Worm (Caenorhabditis elegans) whole organism, mixed stage, embryonic: ENCODE measurements around the gene Y60C6A.2.
"Not testable (repeated sequence)": the region's sequence is repeated elsewhere in the genome, so short reads cannot be mapped to it uniquely, and the experiment has no call there.

ENCODE experiments used
- M03D4.4 ChIP-seq: sonication (generic microtip); optimal IDR thresholded peaks from 2 replicates; lab custom pipeline; 2017; ENCODE audit warnings: mild to moderate bottlenecking, missing genetic modification characterization, missing compliant biosample characterization
- bed-3 ChIP-seq: fragments of 200-800 bp; sonication (Bioruptor generic); optimal IDR thresholded peaks from 3 replicates; lab custom pipeline; 2018; ENCODE audit warnings: mild to moderate bottlenecking, missing genetic modification characterization, moderate library complexity, missing compliant biosample characterization
- ceh-39 ChIP-seq: fragments of 150-350 bp; optimal IDR thresholded peaks from 2 replicates; lab custom pipeline; 2014; ENCODE audit warnings: missing biosample characterization, missing genetic modification characterization
- ceh-43 ChIP-seq: fragments of 200-800 bp; sonication (Bioruptor generic); optimal IDR thresholded peaks from 2 replicates; lab custom pipeline; 2018; ENCODE audit warnings: mild to moderate bottlenecking, missing genetic modification characterization, moderate library complexity, missing compliant biosample characterization
- ces-1 ChIP-seq: fragments of 150-350 bp; optimal IDR thresholded peaks from 2 replicates; lab custom pipeline; 2014; ENCODE audit warnings: missing biosample characterization, missing genetic modification reagents, missing genetic modification characterization
- cnd-1 ChIP-seq: fragments of 200-800 bp; sonication (Bioruptor generic); optimal IDR thresholded peaks from 2 replicates; lab custom pipeline; 2018; ENCODE audit warnings: mild to moderate bottlenecking, missing genetic modification characterization, missing compliant biosample characterization
- drap-1 ChIP-seq: fragments of 200-800 bp; sonication (Bioruptor generic); optimal IDR thresholded peaks from 3 replicates; lab custom pipeline; 2018; ENCODE audit warnings: mild to moderate bottlenecking, missing genetic modification characterization, missing compliant biosample characterization
- elt-1 ChIP-seq: sonication (generic microtip); optimal IDR thresholded peaks from 2 replicates; lab custom pipeline; 2017; ENCODE audit warnings: missing genetic modification characterization, mild to moderate bottlenecking, missing compliant biosample characterization, antibody characterized with exemption, moderate library complexity, borderline replicate concordance; ENCODE audit not compliant: insufficient read depth
- elt-3 ChIP-seq: fragments of 150-350 bp; optimal IDR thresholded peaks from 2 replicates; lab custom pipeline; 2014; ENCODE audit warnings: missing biosample characterization, missing genetic modification characterization
- flh-1 ChIP-seq: fragments of 200-800 bp; sonication (Bioruptor generic); optimal IDR thresholded peaks from 2 replicates; lab custom pipeline; 2018; ENCODE audit warnings: mild to moderate bottlenecking, missing genetic modification characterization, moderate library complexity, missing compliant biosample characterization
- ham-2 ChIP-seq: fragments of 200-800 bp; sonication (Bioruptor generic); optimal IDR thresholded peaks from 2 replicates; lab custom pipeline; 2018; ENCODE audit warnings: mild to moderate bottlenecking, missing genetic modification characterization, missing compliant biosample characterization
- hlh-1 ChIP-seq: fragments of 150-350 bp; optimal IDR thresholded peaks from 2 replicates; lab custom pipeline; 2014; ENCODE audit warnings: missing biosample characterization, missing genetic modification reagents, missing genetic modification characterization
- lin-13 ChIP-seq: fragments of 150-350 bp; optimal IDR thresholded peaks from 2 replicates; lab custom pipeline; 2014; ENCODE audit warnings: missing biosample characterization, missing genetic modification characterization
- mab-5 ChIP-seq: fragments of 150-350 bp; optimal IDR thresholded peaks from 2 replicates; lab custom pipeline; 2014; ENCODE audit warnings: missing biosample characterization, missing genetic modification characterization
- mep-1 ChIP-seq: fragments of 150-350 bp; optimal IDR thresholded peaks from 2 replicates; lab custom pipeline; 2017; ENCODE audit warnings: missing biosample characterization, missing genetic modification reagents, missing genetic modification characterization, inconsistent platforms
- mls-2 ChIP-seq: sonication (generic microtip); optimal IDR thresholded peaks from 2 replicates; lab custom pipeline; 2016; ENCODE audit warnings: mild to moderate bottlenecking, missing genetic modification characterization, moderate library complexity, missing compliant biosample characterization
- nhr-28 ChIP-seq: fragments of 150-350 bp; optimal IDR thresholded peaks from 2 replicates; lab custom pipeline; 2014; ENCODE audit warnings: missing biosample characterization, missing genetic modification characterization
- nhr-76 ChIP-seq: sonication (generic microtip); optimal IDR thresholded peaks from 2 replicates; lab custom pipeline; 2017; ENCODE audit warnings: missing biosample characterization, missing genetic modification characterization
- pha-4 ChIP-seq: fragments of 150-350 bp; optimal IDR thresholded peaks from 2 replicates; lab custom pipeline; 2018; ENCODE audit warnings: missing biosample characterization, missing genetic modification reagents, missing genetic modification characterization
- sem-2 ChIP-seq: fragments of 200-800 bp; sonication (Bioruptor generic); optimal IDR thresholded peaks from 2 replicates; lab custom pipeline; 2018; ENCODE audit warnings: mild to moderate bottlenecking, missing genetic modification characterization, missing compliant biosample characterization
- snpc-4 ChIP-seq: fragments of 150-350 bp; optimal IDR thresholded peaks from 2 replicates; lab custom pipeline; 2014; ENCODE audit warnings: missing biosample characterization, missing genetic modification characterization
- sptf-1 ChIP-seq: sonication (generic microtip); optimal IDR thresholded peaks from 2 replicates; lab custom pipeline; 2017; ENCODE audit warnings: mild to moderate bottlenecking, missing genetic modification characterization, moderate library complexity, missing compliant biosample characterization
- tbx-8 ChIP-seq: fragments of 200-800 bp; sonication (Bioruptor generic); optimal IDR thresholded peaks from 2 replicates; lab custom pipeline; 2018; ENCODE audit warnings: mild to moderate bottlenecking, missing genetic modification characterization, moderate library complexity, missing compliant biosample characterization
- unc-120 ChIP-seq: sonication (generic microtip); optimal IDR thresholded peaks from 2 replicates; lab custom pipeline; 2017; ENCODE audit warnings: missing genetic modification characterization, missing compliant biosample characterization; ENCODE audit not compliant: poor library complexity, severe bottlenecking
- zip-8 ChIP-seq: fragments of 150-350 bp; optimal IDR thresholded peaks from 2 replicates; lab custom pipeline; 2014; ENCODE audit warnings: missing biosample characterization, missing genetic modification characterization
- ztf-11 ChIP-seq: fragments of 150-350 bp; optimal IDR thresholded peaks from 2 replicates; lab custom pipeline; 2014; ENCODE audit warnings: missing biosample characterization, missing genetic modification characterization

The Y60C6A.2 gene

ce11 chrV:4766501-4766900 is 18.7 kb downstream of the Y60C6A.2 start, which contains the start of gene C18G1.8:
TSS of gene C18G1.8 (minus strand) at chrV:4766601.
- TF ChIP-seq drap-1 (GFP tag; lab: Kevin White, UChicago) (no peak), mab-5 (tag; lab: Kevin White, UChicago) (no peak), lin-13 (tag; lab: Kevin White, UChicago) (no peak), mep-1 (no peak), ztf-11 (tag; lab: Kevin White, UChicago) (no peak), sem-2 (no peak), ham-2 (GFP tag; lab: Kevin White, UChicago) (no peak), flh-1 (GFP tag; lab: Kevin White, UChicago) (no peak), zip-8 (tag; lab: Kevin White, UChicago) (no peak), elt-3 (tag; lab: Kevin White, UChicago) (no peak), sptf-1 (tag; lab: Kevin White, UChicago) (no peak), ceh-39 (tag; lab: Kevin White, UChicago) (no peak), bed-3 (no peak), nhr-76 (tag; lab: Kevin White, UChicago) (no peak)

DNA sequence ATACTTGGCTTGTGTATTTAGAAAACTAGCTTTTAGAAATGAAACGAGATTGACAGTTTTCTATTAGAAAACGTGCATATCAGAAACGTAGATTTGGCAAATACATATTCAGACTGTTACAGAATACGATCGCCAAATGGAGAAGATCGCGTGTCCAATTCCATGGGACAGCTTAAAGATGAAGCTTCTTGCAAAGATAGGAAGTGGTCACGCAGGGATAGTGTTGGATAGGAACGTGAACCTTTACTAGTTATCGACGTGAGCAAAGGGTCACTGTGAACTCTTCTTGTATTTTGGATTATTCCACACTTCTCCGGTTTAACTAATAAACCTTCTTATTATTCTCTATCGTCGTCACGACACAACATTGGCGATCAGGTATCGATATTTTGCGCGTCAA is 24.6 kb downstream of the Y60C6A.2 start, which contains the start of gene bgnt-1.4:
Gene bgnt-1.4 (plus strand): TSS at position 301 of the 400 bp plus-strand sequence.
- not testable (repeated sequence) for TF ChIP-seq ces-1 (GFP tag; lab: Kevin White, UChicago); unc-120 (tag; lab: Kevin White, UChicago); ceh-43 (GFP tag; lab: Kevin White, UChicago)
- TF ChIP-seq, all 35 proteins: peak for 0; not testable (repeated sequence) for 35

DNA sequence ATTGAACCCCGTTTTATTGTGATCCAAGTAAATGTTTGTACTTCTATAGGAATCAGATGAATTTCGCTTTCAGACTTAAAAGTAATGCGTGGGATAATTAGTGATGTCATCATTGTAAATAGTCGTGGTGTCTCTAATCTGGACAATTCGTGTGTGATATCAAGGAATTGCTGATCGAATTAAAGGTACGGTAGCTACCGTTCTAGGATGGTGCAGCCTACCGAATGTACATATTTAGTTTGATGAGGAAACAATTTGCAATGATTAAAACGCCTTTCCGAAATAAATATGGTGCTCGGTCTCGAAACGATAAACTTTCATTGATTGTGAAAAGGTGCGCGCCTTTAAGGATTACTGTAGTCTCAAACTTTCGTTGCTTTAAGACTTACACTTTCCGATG is 26.7 kb downstream of the Y60C6A.2 start:
- TF ChIP-seq tbx-8 (GFP tag; lab: Kevin White, UChicago) (no peak), bed-3 (no peak), nhr-76 (tag; lab: Kevin White, UChicago) (no peak), ham-2 (GFP tag; lab: Kevin White, UChicago) (no peak), elt-1 (tag; lab: Kevin White, UChicago) (no peak), sem-2 (no peak), snpc-4 (tag; lab: Kevin White, UChicago) (no peak), mab-5 (tag; lab: Kevin White, UChicago) (no peak), ztf-11 (tag; lab: Kevin White, UChicago) (no peak), pha-4 (no peak)

ce11 chrV:4758019-4758418 is 27.2 kb downstream of the Y60C6A.2 start:
- TF ChIP-seq mab-5 (tag; lab: Kevin White, UChicago) = no peak
- TF ChIP-seq cnd-1 = no peak
- TF ChIP-seq unc-120 (tag; lab: Kevin White, UChicago) = no peak
- TF ChIP-seq flh-1 (GFP tag; lab: Kevin White, UChicago) = no peak
- no peak for TF ChIP-seq ztf-11 (tag; lab: Kevin White, UChicago)
- TF ChIP-seq nhr-28 = no peak
- no peak for TF ChIP-seq bed-3
- TF ChIP-seq ceh-39 (tag; lab: Kevin White, UChicago) = no peak
- TF ChIP-seq snpc-4 (tag; lab: Kevin White, UChicago) = no peak
- no peak for TF ChIP-seq hlh-1
- TF ChIP-seq mls-2 (tag; lab: Kevin White, UChicago) = no peak
- TF ChIP-seq elt-1 (tag; lab: Kevin White, UChicago) = no peak
- TF ChIP-seq lin-13 (tag; lab: Kevin White, UChicago) = no peak
- TF ChIP-seq M03D4.4 (tag; lab: Kevin White, UChicago) = no peak

ce11 chrV:4755308-4756029 is 29.8 kb downstream of the Y60C6A.2 start, which contains the start of gene pgl-3:
TSS of gene pgl-3 (plus strand) at chrV:4755979.
- TF ChIP-seq ham-2 (GFP tag; lab: Kevin White, UChicago) (no peak), nhr-28 (no peak), M03D4.4 (tag; lab: Kevin White, UChicago) (no peak), cnd-1 (no peak), sem-2 (no peak), nhr-76 (tag; lab: Kevin White, UChicago) (no peak), ztf-11 (tag; lab: Kevin White, UChicago) (no peak), lin-13 (tag; lab: Kevin White, UChicago) (no peak), elt-1 (tag; lab: Kevin White, UChicago) (no peak), ceh-39 (tag; lab: Kevin White, UChicago) (no peak), mls-2 (tag; lab: Kevin White, UChicago) (no peak), ceh-43 (GFP tag; lab: Kevin White, UChicago) (no peak)
